In genomic region chr3R:14696949-14697513, dm6 we compare ENCODE assay signal across 1 fruit fly cellular context.
TF ChIP-seq lines count a peak whose summit lies in the region.

TSS of gene Meltrin (minus strand) at chr3R:14697292.

TF ChIP-seq in whole organism, embryonic, 481 proteins besides CTCF, POLR2A, EP300 and RAD21 (continued from another document and continues in another):
- TF ChIP-seq al (GFP tag; IDR thresholded peaks at IDR 0.05; lab: Robert Waterston, UW) (no peak), CG13424 (tag; optimal IDR thresholded peaks at IDR 0.05; lab: Kevin White, UChicago) (peak; percentile 45), grn (GFP tag; optimal IDR thresholded peaks at IDR 0.05; lab: Kevin White, UChicago) (peak; percentile 51), CG3838 (GFP tag; optimal IDR thresholded peaks at IDR 0.05; lab: Kevin White, UChicago) (peak; percentile 73), CG14050 (GFP tag; IDR thresholded peaks at IDR 0.05; lab: Robert Waterston, UW) (no peak), caup (GFP tag; optimal IDR thresholded peaks at IDR 0.05; lab: Kevin White, UChicago; ENCODE audit: severe bottlenecking) (peak; percentile 77), lmd (GFP tag; IDR thresholded peaks at IDR 0.05; lab: Robert Waterston, UW) (no peak), Hmx (GFP tag; optimal IDR thresholded peaks at IDR 0.05; lab: Kevin White, UChicago) (no peak), ftz-f1 (GFP tag; optimal IDR thresholded peaks at IDR 0.05; lab: Kevin White, UChicago) (peak; percentile 61), gsb-n (tag; optimal IDR thresholded peaks at IDR 0.05; lab: Kevin White, UChicago) (peak; percentile 41), fd3F (GFP tag; optimal IDR thresholded peaks at IDR 0.05; lab: Kevin White, UChicago) (no peak), CG1024 (GFP tag; IDR thresholded peaks at IDR 0.05; lab: Robert Waterston, UW) (no peak), CG10462 (GFP tag; optimal IDR thresholded peaks at IDR 0.05; lab: Kevin White, UChicago) (no peak), ab (GFP tag; optimal IDR thresholded peaks at IDR 0.05; lab: Kevin White, UChicago) (peak; percentile 17), Bteb2 (GFP tag; optimal IDR thresholded peaks at IDR 0.05; lab: Kevin White, UChicago) (peak; percentile 33), CG17361 (GFP tag; IDR thresholded peaks at IDR 0.05; lab: Robert Waterston, UW) (no peak), Atf6 (GFP tag; IDR thresholded peaks at IDR 0.05; lab: Robert Waterston, UW) (no peak), amos (GFP tag; IDR thresholded peaks at IDR 0.05; lab: Robert Waterston, UW; ENCODE audit: partially characterized antibody) (no peak), sc (optimal IDR thresholded peaks at IDR 0.05; lab: Kevin White, UChicago) (no peak), sc (GFP tag; optimal IDR thresholded peaks at IDR 0.05; lab: Kevin White, UChicago) (no peak), Mes4 (GFP tag; optimal IDR thresholded peaks at IDR 0.05; lab: Kevin White, UChicago) (peak; percentile 50), CG12071 (GFP tag; optimal IDR thresholded peaks at IDR 0.05; lab: Kevin White, UChicago) (peak; percentile 70), dan (GFP tag; IDR thresholded peaks at IDR 0.05; lab: Robert Waterston, UW) (no peak), Lim3 (GFP tag; IDR thresholded peaks at IDR 0.05; lab: Robert Waterston, UW) (no peak), ro (GFP tag; IDR thresholded peaks at IDR 0.05; lab: Robert Waterston, UW) (no peak), CG7271 (tag; optimal IDR thresholded peaks at IDR 0.05; lab: Kevin White, UChicago) (no peak), pan (optimal IDR thresholded peaks at IDR 0.05; lab: Kevin White, UChicago) (no peak), pan (GFP tag; optimal IDR thresholded peaks at IDR 0.05 in 1 of 2, IDR thresholded peaks at IDR 0.05 in 1 of 2) (no peak), CG34422 (GFP tag; IDR thresholded peaks at IDR 0.05; lab: Robert Waterston, UW) (no peak), wor (GFP tag; IDR thresholded peaks at IDR 0.05; lab: Robert Waterston, UW) (no peak), CG17612 (GFP tag; IDR thresholded peaks at IDR 0.05; lab: Robert Waterston, UW) (no peak), CG12236 (GFP tag; optimal IDR thresholded peaks at IDR 0.05; lab: Kevin White, UChicago) (no peak), sna (GFP tag; IDR thresholded peaks at IDR 0.05; lab: Robert Waterston, UW; ENCODE audit: partially characterized antibody) (no peak), Xrp1 (GFP tag; IDR thresholded peaks at IDR 0.05; lab: Robert Waterston, UW) (no peak), Dek (tag; optimal IDR thresholded peaks at IDR 0.05; lab: Kevin White, UChicago) (peak; percentile 64), Hr3 (GFP tag; optimal IDR thresholded peaks at IDR 0.05; lab: Kevin White, UChicago) (no peak), org-1 (GFP tag; optimal IDR thresholded peaks at IDR 0.05; lab: Kevin White, UChicago) (peak; percentile 20), zen2 (GFP tag; IDR thresholded peaks at IDR 0.05; lab: Robert Waterston, UW; ENCODE audit: partially characterized antibody) (no peak), Pdp1 (GFP tag; optimal IDR thresholded peaks at IDR 0.05; lab: Kevin White, UChicago) (peak in 1 of 2 experiments; percentile 71), unc-4 (GFP tag; IDR thresholded peaks at IDR 0.05; lab: Robert Waterston, UW; ENCODE audit: partially characterized antibody) (no peak), Xbp1 (GFP tag; optimal IDR thresholded peaks at IDR 0.05; lab: Kevin White, UChicago) (peak; percentile 57), hb (GFP tag; IDR thresholded peaks at IDR 0.05; lab: Robert Waterston, UW; ENCODE audit: partially characterized antibody) (no peak), Dref (GFP tag; IDR thresholded peaks at IDR 0.05; lab: Robert Waterston, UW) (no peak), fd64A (GFP tag; optimal IDR thresholded peaks at IDR 0.05; lab: Kevin White, UChicago) (no peak), CG13287 (GFP tag; IDR thresholded peaks at IDR 0.05; lab: Robert Waterston, UW; ENCODE audit: partially characterized antibody) (no peak), C15 (GFP tag; IDR thresholded peaks at IDR 0.05; lab: Robert Waterston, UW) (no peak), CG11723 (GFP tag; optimal IDR thresholded peaks at IDR 0.05; lab: Kevin White, UChicago) (peak; percentile 36), E2f1 (GFP tag; IDR thresholded peaks at IDR 0.05; lab: Robert Waterston, UW) (no peak), CG6854 (GFP tag; optimal IDR thresholded peaks at IDR 0.05; lab: Kevin White, UChicago) (peak; percentile 67), Gug (GFP tag; IDR thresholded peaks at IDR 0.05; lab: Robert Waterston, UW) (peak; percentile 56; the same call in 1 of the 4 replicates), tll (GFP tag; optimal IDR thresholded peaks at IDR 0.05; lab: Kevin White, UChicago) (peak in 1 of 2 experiments; percentile 32), CG7928 (GFP tag; optimal IDR thresholded peaks at IDR 0.05; lab: Kevin White, UChicago) (no peak), seq (GFP tag; IDR thresholded peaks at IDR 0.05; lab: Robert Waterston, UW) (no peak), BEAF-32 (GFP tag; optimal IDR thresholded peaks at IDR 0.05; lab: Kevin White, UChicago) (peak; percentile 95), Lpt (GFP tag; optimal IDR thresholded peaks at IDR 0.05; lab: Kevin White, UChicago) (no peak), chif (GFP tag; optimal IDR thresholded peaks at IDR 0.05; lab: Kevin White, UChicago) (no peak), Side (GFP tag; optimal IDR thresholded peaks at IDR 0.05; lab: Kevin White, UChicago) (peak; percentile 52), Fer2 (tag; optimal IDR thresholded peaks at IDR 0.05; lab: Kevin White, UChicago) (no peak), Lhr (GFP tag; optimal IDR thresholded peaks at IDR 0.05; lab: Kevin White, UChicago) (peak; percentile 98), CG18599 (GFP tag; optimal IDR thresholded peaks at IDR 0.05; lab: Kevin White, UChicago) (peak; percentile 30), dysf (GFP tag; IDR thresholded peaks at IDR 0.05; lab: Robert Waterston, UW) (no peak), Atf-2 (GFP tag; optimal IDR thresholded peaks at IDR 0.05; lab: Kevin White, UChicago) (peak; percentile 29), CG6791 (GFP tag; IDR thresholded peaks at IDR 0.05; lab: Robert Waterston, UW; ENCODE audit: partially characterized antibody) (no peak), CG10979 (tag; optimal IDR thresholded peaks at IDR 0.05; lab: Kevin White, UChicago) (peak; percentile 19), CG7786 (GFP tag; optimal IDR thresholded peaks at IDR 0.05; lab: Kevin White, UChicago) (peak; percentile 0), CG16863 (GFP tag; optimal IDR thresholded peaks at IDR 0.05; lab: Kevin White, UChicago) (no peak), CG33213 (GFP tag; optimal IDR thresholded peaks at IDR 0.05; lab: Kevin White, UChicago) (peak; percentile 76), CG13894 (tag; optimal IDR thresholded peaks at IDR 0.05; lab: Kevin White, UChicago) (peak; percentile 83), CG12104 (GFP tag; optimal IDR thresholded peaks at IDR 0.05; lab: Kevin White, UChicago) (no peak), CG15601 (tag; optimal IDR thresholded peaks at IDR 0.05; lab: Kevin White, UChicago) (peak; percentile 66), row (GFP tag; IDR thresholded peaks at IDR 0.05; lab: Robert Waterston, UW) (no peak), CG11696 (GFP tag; IDR thresholded peaks at IDR 0.05; lab: Robert Waterston, UW) (no peak), HmgD (GFP tag; optimal IDR thresholded peaks at IDR 0.05; lab: Kevin White, UChicago) (peak; percentile 51), ewg (GFP tag; optimal IDR thresholded peaks at IDR 0.05; lab: Kevin White, UChicago) (peak; percentile 42), Kr (GFP tag; optimal IDR thresholded peaks at IDR 0.05; lab: Kevin White, UChicago) (no peak), Sox102F (GFP tag; optimal IDR thresholded peaks at IDR 0.05; lab: Kevin White, UChicago) (no peak), dmrt99B (tag; optimal IDR thresholded peaks at IDR 0.05; lab: Kevin White, UChicago) (peak; percentile 41), aop (GFP tag; IDR thresholded peaks at IDR 0.05; lab: Robert Waterston, UW) (no peak), CG2889 (GFP tag; IDR thresholded peaks at IDR 0.05; lab: Robert Waterston, UW) (no peak), run (tag; optimal IDR thresholded peaks at IDR 0.05; lab: Kevin White, UChicago) (peak; percentile 42), zf30C (GFP tag; optimal IDR thresholded peaks at IDR 0.05; lab: Kevin White, UChicago) (peak; percentile 40), bcd (GFP tag; optimal IDR thresholded peaks at IDR 0.05; lab: Kevin White, UChicago) (peak; percentile 53), B-H2 (GFP tag; optimal IDR thresholded peaks at IDR 0.05; lab: Kevin White, UChicago) (peak; percentile 70), ind (GFP tag; optimal IDR thresholded peaks at IDR 0.05; lab: Kevin White, UChicago) (no peak), CG31365 (tag; optimal IDR thresholded peaks at IDR 0.05; lab: Kevin White, UChicago) (peak; percentile 55), Optix (GFP tag; IDR thresholded peaks at IDR 0.05; lab: Robert Waterston, UW) (no peak), Atf3 (GFP tag; optimal IDR thresholded peaks at IDR 0.05; lab: Kevin White, UChicago) (peak; percentile 27), D19B (GFP tag; optimal IDR thresholded peaks at IDR 0.05; lab: Kevin White, UChicago) (no peak), stc (GFP tag; IDR thresholded peaks at IDR 0.05; lab: Robert Waterston, UW) (no peak), lov (optimal IDR thresholded peaks at IDR 0.05; lab: Kevin White, UChicago) (no peak), lov (GFP tag; IDR thresholded peaks at IDR 0.05; lab: Robert Waterston, UW) (no peak), Dip2 (GFP tag; IDR thresholded peaks at IDR 0.05; lab: Robert Waterston, UW) (no peak), CG2875 (GFP tag; optimal IDR thresholded peaks at IDR 0.05; lab: Kevin White, UChicago) (peak; percentile 37), CoRest (tag; optimal IDR thresholded peaks at IDR 0.05; lab: Kevin White, UChicago) (peak; percentile 63), jing (GFP tag; optimal IDR thresholded peaks at IDR 0.05; lab: Kevin White, UChicago) (no peak), CG32532 (GFP tag; IDR thresholded peaks at IDR 0.05; lab: Robert Waterston, UW) (no peak), salm (tag; optimal IDR thresholded peaks at IDR 0.05; lab: Kevin White, UChicago) (peak; percentile 17), gce (GFP tag; IDR thresholded peaks at IDR 0.05; lab: Robert Waterston, UW) (no peak), shn (GFP tag; optimal IDR thresholded peaks at IDR 0.05; lab: Kevin White, UChicago) (peak; percentile 25), gem (tag; optimal IDR thresholded peaks at IDR 0.05; lab: Kevin White, UChicago) (peak; percentile 15), crol (GFP tag; IDR thresholded peaks at IDR 0.05; lab: Robert Waterston, UW) (no peak), fu2 (GFP tag; optimal IDR thresholded peaks at IDR 0.05; lab: Kevin White, UChicago) (no peak), Neu2 (GFP tag; optimal IDR thresholded peaks at IDR 0.05; lab: Kevin White, UChicago; ENCODE audit: borderline replicate concordance) (no peak), bab2 (GFP tag; optimal IDR thresholded peaks at IDR 0.05; lab: Kevin White, UChicago) (peak; percentile 3), CG13123 (GFP tag; optimal IDR thresholded peaks at IDR 0.05; lab: Kevin White, UChicago) (no peak), pros (GFP tag; optimal IDR thresholded peaks at IDR 0.05; lab: Kevin White, UChicago) (peak; percentile 66), ci (GFP tag; IDR thresholded peaks at IDR 0.05; lab: Robert Waterston, UW) (no peak), Chrac-16 (GFP tag; optimal IDR thresholded peaks at IDR 0.05; lab: Kevin White, UChicago) (no peak), Abd-B (GFP tag; optimal IDR thresholded peaks at IDR 0.05; lab: Kevin White, UChicago) (no peak), sima (GFP tag; optimal IDR thresholded peaks at IDR 0.05; lab: Kevin White, UChicago) (no peak), CG9437 (GFP tag; optimal IDR thresholded peaks at IDR 0.05; lab: Kevin White, UChicago) (no peak), CG10565 (GFP tag; optimal IDR thresholded peaks at IDR 0.05; lab: Kevin White, UChicago) (no peak), Ptx1 (GFP tag; IDR thresholded peaks at IDR 0.05; lab: Robert Waterston, UW) (no peak), dati (GFP tag; IDR thresholded peaks at IDR 0.05; lab: Robert Waterston, UW) (no peak), az2 (GFP tag; optimal IDR thresholded peaks at IDR 0.05; lab: Kevin White, UChicago) (peak; percentile 32), pita (GFP tag; optimal IDR thresholded peaks at IDR 0.05; lab: Kevin White, UChicago) (peak; percentile 96), CG15696 (tag; optimal IDR thresholded peaks at IDR 0.05; lab: Kevin White, UChicago) (peak; percentile 2), CG12299 (tag; optimal IDR thresholded peaks at IDR 0.05; lab: Kevin White, UChicago) (peak; percentile 41), CG4282 (GFP tag; optimal IDR thresholded peaks at IDR 0.05; lab: Kevin White, UChicago) (peak; percentile 38), CG10366 (GFP tag; IDR thresholded peaks at IDR 0.05; lab: Robert Waterston, UW) (no peak), CG14667 (GFP tag; IDR thresholded peaks at IDR 0.05; lab: Robert Waterston, UW) (no peak), Sry-β (GFP tag; optimal IDR thresholded peaks at IDR 0.05; lab: Kevin White, UChicago) (no peak), esg (GFP tag; conservative IDR thresholded peaks at IDR 0.05; lab: Robert Waterston, UW) (no peak), Bdp1 (GFP tag; optimal IDR thresholded peaks at IDR 0.05; lab: Kevin White, UChicago) (peak; percentile 42), Hey (tag; optimal IDR thresholded peaks at IDR 0.05; lab: Kevin White, UChicago) (peak; percentile 37), Bgb (GFP tag; IDR thresholded peaks at IDR 0.05; lab: Robert Waterston, UW; ENCODE audit: partially characterized antibody) (no peak), Dll (GFP tag; IDR thresholded peaks at IDR 0.05; lab: Robert Waterston, UW; ENCODE audit: partially characterized antibody) (no peak), tin (GFP tag; optimal IDR thresholded peaks at IDR 0.05; lab: Kevin White, UChicago) (no peak), cg (GFP tag; optimal IDR thresholded peaks at IDR 0.05; lab: Kevin White, UChicago) (peak; percentile 97), Stat92E (GFP tag; optimal IDR thresholded peaks at IDR 0.05; lab: Kevin White, UChicago) (peak in 1 of 3 experiments; percentile 95), CG32767 (GFP tag; IDR thresholded peaks at IDR 0.05; lab: Robert Waterston, UW) (no peak), gsb (GFP tag; IDR thresholded peaks at IDR 0.05; lab: Robert Waterston, UW) (no peak), zen (tag; optimal IDR thresholded peaks at IDR 0.05; lab: Kevin White, UChicago) (peak; percentile 18), eve (GFP tag; optimal IDR thresholded peaks at IDR 0.05; lab: Kevin White, UChicago) (peak in 1 of 2 experiments; percentile 53), CG15269 (tag; optimal IDR thresholded peaks at IDR 0.05; lab: Kevin White, UChicago) (peak; percentile 50), CG15073 (GFP tag; optimal IDR thresholded peaks at IDR 0.05; lab: Kevin White, UChicago) (no peak), Dip3 (GFP tag; optimal IDR thresholded peaks at IDR 0.05; lab: Kevin White, UChicago) (no peak)
